Fruit fly (Drosophila melanogaster): ENCODE results near the gene CG14983.
A peak's percentile ranks its signal among the peaks of the same experiment; 100 is the strongest.

Gene CG14983

DNA sequence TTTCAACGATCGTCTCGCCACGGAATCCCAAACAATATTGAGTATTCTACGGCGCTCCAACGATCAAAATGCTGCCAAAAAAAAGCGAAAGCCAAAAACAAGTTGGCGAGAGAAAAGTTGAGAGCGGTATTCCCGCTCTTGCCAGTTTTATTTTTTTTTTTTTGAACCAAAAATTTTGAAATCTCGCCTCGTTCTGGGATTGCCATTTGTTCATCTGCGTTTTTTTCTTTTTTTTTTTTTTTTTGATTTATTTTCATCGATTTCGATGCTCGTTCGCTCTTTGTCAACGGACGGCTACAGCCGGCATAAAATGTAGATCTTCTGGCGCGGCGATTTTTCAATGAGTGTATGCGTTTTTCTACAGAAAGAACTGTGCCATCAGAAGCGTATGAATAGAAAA is 15.5 kb downstream of the CG14983 start (continued):
- TF ChIP-seq CG14710 (tag; optimal IDR thresholded peaks at IDR 0.05) = no peak
- TF ChIP-seq CG10959 (GFP tag; IDR thresholded peaks at IDR 0.05) = no peak
- TF ChIP-seq CG4282 (GFP tag; optimal IDR thresholded peaks at IDR 0.05) = no peak
- no peak for TF ChIP-seq CG5953 (GFP tag; IDR thresholded peaks at IDR 0.05)
- TF ChIP-seq CG8388 (GFP tag; optimal IDR thresholded peaks at IDR 0.05) = no peak
- TF ChIP-seq Hmx (GFP tag; optimal IDR thresholded peaks at IDR 0.05) = no peak

DNA sequence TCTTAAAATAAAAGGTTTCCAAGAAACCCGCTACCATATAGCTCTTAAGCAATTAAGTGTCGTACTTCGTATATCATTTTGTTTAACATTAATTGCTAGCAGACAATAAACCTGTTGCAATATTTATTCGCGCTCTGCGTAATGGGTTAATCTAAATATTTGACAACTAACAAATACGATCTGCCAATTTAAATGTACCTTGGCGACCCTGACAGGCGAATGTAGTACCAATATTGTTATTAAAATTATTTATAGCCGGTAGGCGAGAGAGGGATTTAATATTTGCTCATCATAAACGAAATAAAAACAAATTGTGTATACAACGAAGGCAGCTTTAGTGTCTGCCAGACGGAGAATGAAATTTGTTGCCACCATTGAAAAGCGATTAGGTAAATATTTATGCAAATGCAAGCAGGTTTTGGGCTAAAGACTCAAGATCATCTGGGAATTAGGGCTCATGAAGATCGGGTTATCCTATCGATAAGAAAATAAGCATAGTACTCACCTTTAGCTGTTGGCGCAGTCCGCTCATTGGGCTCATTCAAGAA is 16.3 kb downstream of the CG14983 start:
- TF ChIP-seq Fer2 (tag; optimal IDR thresholded peaks at IDR 0.05) (peak; percentile 9), CG12071 (GFP tag; optimal IDR thresholded peaks at IDR 0.05) (peak; percentile 55), Hand (GFP tag; optimal IDR thresholded peaks at IDR 0.05) (peak; percentile 33), CG18599 (GFP tag; optimal IDR thresholded peaks at IDR 0.05) (peak; percentile 77), CG15011 (GFP tag; optimal IDR thresholded peaks at IDR 0.05) (peak; percentile 25), CG12299 (tag; optimal IDR thresholded peaks at IDR 0.05) (peak; percentile 16), sob (GFP tag; IDR thresholded peaks at IDR 0.05) (peak; percentile 36; the same call in 1 of the 2 replicates), exex (tag; optimal IDR thresholded peaks at IDR 0.05) (peak; percentile 25), Meics (GFP tag; optimal IDR thresholded peaks at IDR 0.05) (peak; percentile 45), PHDP (tag; optimal IDR thresholded peaks at IDR 0.05) (peak; percentile 61), CG2678 (tag; optimal IDR thresholded peaks at IDR 0.05) (peak; percentile 64), ems (GFP tag; optimal IDR thresholded peaks at IDR 0.05) (no peak), BtbVII (GFP tag; optimal IDR thresholded peaks at IDR 0.05) (peak; percentile 54), Hmr (GFP tag; optimal IDR thresholded peaks at IDR 0.05) (peak; percentile 72), unpg (GFP tag; optimal IDR thresholded peaks at IDR 0.05) (peak; percentile 37), gcm (GFP tag; optimal IDR thresholded peaks at IDR 0.05) (no peak), caup (GFP tag; optimal IDR thresholded peaks at IDR 0.05; ENCODE audit: severe bottlenecking) (peak; percentile 77), CG18619 (GFP tag; optimal IDR thresholded peaks at IDR 0.05) (peak; percentile 16), scrt (GFP tag; optimal IDR thresholded peaks at IDR 0.05) (peak; percentile 43), fd3F (GFP tag; optimal IDR thresholded peaks at IDR 0.05) (peak; percentile 51), CG9727 (GFP tag; optimal IDR thresholded peaks at IDR 0.05) (no peak), CG2120 (GFP tag; optimal IDR thresholded peaks at IDR 0.05) (peak; percentile 35), Pdp1 (GFP tag; optimal IDR thresholded peaks at IDR 0.05) (no peak), sd (tag; optimal IDR thresholded peaks at IDR 0.05) (peak; percentile 43), CG6854 (GFP tag; optimal IDR thresholded peaks at IDR 0.05) (peak; percentile 41), CG4360 (GFP tag; IDR thresholded peaks at IDR 0.05) (no peak), Bteb2 (GFP tag; optimal IDR thresholded peaks at IDR 0.05) (peak; percentile 23), bbx (GFP tag; IDR thresholded peaks at IDR 0.05; ENCODE audit: partially characterized antibody) (no peak), her (GFP tag; optimal IDR thresholded peaks at IDR 0.05) (no peak), CG11504 (tag; optimal IDR thresholded peaks at IDR 0.05) (peak; percentile 1), HHEX (GFP tag; optimal IDR thresholded peaks at IDR 0.05) (peak; percentile 29), Ets65A (GFP tag) (peak; percentile 53), gcm2 (GFP tag; optimal IDR thresholded peaks at IDR 0.05) (no peak), lab (GFP tag; optimal IDR thresholded peaks at IDR 0.05) (peak; percentile 81), CG12219 (GFP tag; optimal IDR thresholded peaks at IDR 0.05) (no peak), NfI (GFP tag; optimal IDR thresholded peaks at IDR 0.05) (peak; percentile 22), CG6765 (GFP tag; optimal IDR thresholded peaks at IDR 0.05) (peak; percentile 23), CG18476 (GFP tag; optimal IDR thresholded peaks at IDR 0.05) (peak; percentile 47), fd102C (GFP tag; optimal IDR thresholded peaks at IDR 0.05) (no peak), CG6683 (GFP tag; optimal IDR thresholded peaks at IDR 0.05) (peak; percentile 3), Atf6 (GFP tag; IDR thresholded peaks at IDR 0.05) (0 out of 2 replicates have a peak, but pooled peaks have one; percentile 26)
